Worm (Caenorhabditis elegans) whole organism, L1 larva: ENCODE results near the gene Y42A5A.3.

Experiments
- C04F5.9 ChIP-seq: sonication (generic microtip); optimal IDR thresholded peaks from 2 replicates; lab custom pipeline; 2016; ENCODE audit warnings: missing genetic modification characterization, missing compliant biosample characterization
- C34B4.2 ChIP-seq: sonication (generic microtip); optimal IDR thresholded peaks from 2 replicates; lab custom pipeline; 2017; ENCODE audit warnings: mild to moderate bottlenecking, missing genetic modification characterization, missing compliant biosample characterization
- F16B12.6 ChIP-seq: fragments of 150-350 bp; optimal IDR thresholded peaks from 2 replicates; lab custom pipeline; 2014; ENCODE audit warnings: missing biosample characterization, missing genetic modification characterization
- aha-1 ChIP-seq: fragments of 150-350 bp; optimal IDR thresholded peaks from 2 replicates; lab custom pipeline; 2014; ENCODE audit warnings: missing biosample characterization, missing genetic modification characterization
- alr-1 ChIP-seq: fragments of 200-800 bp; sonication (Bioruptor generic); optimal IDR thresholded peaks from 2 replicates; lab custom pipeline; 2018; ENCODE audit warnings: borderline replicate concordance, mild to moderate bottlenecking, missing genetic modification characterization, missing compliant biosample characterization
- aly-2 ChIP-seq: fragments of 150-350 bp; optimal IDR thresholded peaks from 2 replicates; lab custom pipeline; 2014; ENCODE audit warnings: missing biosample characterization, missing genetic modification characterization
- blmp-1 ChIP-seq: fragments of 150-350 bp; optimal IDR thresholded peaks from 2 replicates; lab custom pipeline; 2014; ENCODE audit warnings: missing biosample characterization, missing genetic modification characterization
- ceh-63 ChIP-seq: fragments of 200-800 bp; sonication (Bioruptor generic); optimal IDR thresholded peaks from 2 replicates; lab custom pipeline; 2018; ENCODE audit warnings: mild to moderate bottlenecking, missing genetic modification characterization, missing compliant biosample characterization
- dpl-1 ChIP-seq, 3 experiments: fragments of 150-350 bp in 2 of 3; sonication (generic microtip) in 1 of 3; optimal IDR thresholded peaks; 2 replicates each; lab custom pipeline; 2014 to 2017; ENCODE audit warnings: missing biosample characterization in 3 of 3, missing genetic modification characterization in 3 of 3, missing genetic modification reagents in 3 of 3
- dsc-1 ChIP-seq: sonication (generic microtip); optimal IDR thresholded peaks from 2 replicates; lab custom pipeline; 2016; ENCODE audit warnings: mild to moderate bottlenecking, missing genetic modification characterization, missing compliant biosample characterization
- efl-1 ChIP-seq, 4 experiments: fragments of 150-350 bp; optimal IDR thresholded peaks in 3 of 4; peaks in 1 of 4; 1 replicate in 1 of 4; 2 replicates in 3 of 4; lab custom pipeline; 2014; ENCODE audit warnings: missing biosample characterization in 2 of 4, missing genetic modification characterization in 2 of 4, missing genetic modification reagents in 2 of 4
- egl-13 ChIP-seq: sonication (generic microtip); optimal IDR thresholded peaks from 2 replicates; lab custom pipeline; 2016; ENCODE audit warnings: missing genotype, missing genetic modification reagents, missing genetic modification characterization, missing compliant biosample characterization
- egl-27 ChIP-seq, 2 experiments: fragments of 150-350 bp in 1 of 2; sonication (generic microtip); optimal IDR thresholded peaks; 3 replicates each; lab custom pipeline; 2017 to 2018; ENCODE audit warnings: missing biosample characterization in 2 of 2, missing genetic modification characterization in 2 of 2, missing genetic modification reagents in 2 of 2
- elt-3 ChIP-seq, 6 experiments: fragments of 150-350 bp in 1 of 6; sonication (generic microtip); optimal IDR thresholded peaks; 2 replicates each; lab custom pipeline; 2017 to 2018; ENCODE audit warnings: missing biosample characterization in 6 of 6, missing genetic modification characterization in 6 of 6, inconsistent platforms in 1 of 6
- fkh-8 ChIP-seq: sonication (generic microtip); optimal IDR thresholded peaks from 2 replicates; lab custom pipeline; 2016; ENCODE audit warnings: mild to moderate bottlenecking, missing genetic modification characterization, missing compliant biosample characterization
- grh-1 ChIP-seq: fragments of 200-800 bp; sonication (Bioruptor generic); IDR thresholded peaks from 2 replicates; pipeline ENCODE4 v1.3.6; 2022; ENCODE audit warnings: missing genetic modification reagents, missing genetic modification characterization, missing compliant biosample characterization
- hlh-4 ChIP-seq: sonication (generic microtip); optimal IDR thresholded peaks from 2 replicates; lab custom pipeline; 2016; ENCODE audit warnings: mild to moderate bottlenecking, missing genetic modification characterization, missing compliant biosample characterization
- irx-1 ChIP-seq: sonication (generic microtip); optimal IDR thresholded peaks from 2 replicates; lab custom pipeline; 2016; ENCODE audit warnings: missing genetic modification characterization, missing compliant biosample characterization
- isw-1 ChIP-seq: fragments of 200-800 bp; sonication (Bioruptor generic); IDR thresholded peaks from 2 replicates; pipeline ENCODE4 v1.3.6; 2022; ENCODE audit warnings: missing genetic modification characterization, missing compliant biosample characterization
- jun-1 ChIP-seq: fragments of 150-350 bp; optimal IDR thresholded peaks from 2 replicates; lab custom pipeline; 2014; ENCODE audit warnings: missing biosample characterization, missing genetic modification reagents, missing genetic modification characterization
- lin-14 ChIP-seq: fragments of 200-800 bp; sonication (Bioruptor generic); optimal IDR thresholded peaks from 2 replicates; lab custom pipeline; 2018; ENCODE audit warnings: mild to moderate bottlenecking, missing genetic modification characterization, moderate library complexity, missing compliant biosample characterization
- lin-35 ChIP-seq, 2 experiments: fragments of 150-350 bp; optimal IDR thresholded peaks; 2 replicates each; lab custom pipeline; 2014; ENCODE audit warnings: missing biosample characterization in 2 of 2, missing genetic modification characterization in 2 of 2, missing genetic modification reagents in 2 of 2
- lsy-2 ChIP-seq, 2 experiments: fragments of 150-350 bp; optimal IDR thresholded peaks; 2 replicates each; lab custom pipeline; 2014; ENCODE audit warnings: missing biosample characterization in 2 of 2, missing genetic modification characterization in 2 of 2
- mab-9 ChIP-seq: fragments of 200-800 bp; sonication (Bioruptor generic); IDR thresholded peaks from 2 replicates; pipeline ENCODE4 v1.3.6; 2022; ENCODE audit warnings: missing genetic modification reagents, missing genetic modification characterization, missing compliant biosample characterization
- mdl-1 ChIP-seq, 2 experiments: fragments of 150-350 bp; optimal IDR thresholded peaks; 2 replicates each; lab custom pipeline; 2014 to 2017; ENCODE audit warnings: missing biosample characterization in 2 of 2, missing genetic modification characterization in 2 of 2, inconsistent platforms in 1 of 2
- mep-1 ChIP-seq: fragments of 150-350 bp; optimal IDR thresholded peaks from 2 replicates; lab custom pipeline; 2014; ENCODE audit warnings: missing biosample characterization, missing genetic modification characterization
- nhr-20 ChIP-seq: sonication (generic microtip); optimal IDR thresholded peaks from 2 replicates; lab custom pipeline; 2016; ENCODE audit warnings: mild to moderate bottlenecking, missing genetic modification characterization, missing compliant biosample characterization
- nhr-237 ChIP-seq: fragments of 150-350 bp; optimal IDR thresholded peaks from 2 replicates; lab custom pipeline; 2014; ENCODE audit warnings: missing biosample characterization, missing genetic modification characterization
- nhr-28 ChIP-seq: fragments of 150-350 bp; optimal IDR thresholded peaks from 2 replicates; lab custom pipeline; 2014; ENCODE audit warnings: missing biosample characterization, missing genetic modification characterization
- nhr-71 ChIP-seq: sonication (generic microtip); optimal IDR thresholded peaks from 2 replicates; lab custom pipeline; 2016; ENCODE audit warnings: mild to moderate bottlenecking, missing genetic modification characterization, moderate library complexity, missing compliant biosample characterization
- nhr-76 ChIP-seq: sonication (generic microtip); optimal IDR thresholded peaks from 2 replicates; lab custom pipeline; 2017; ENCODE audit warnings: missing biosample characterization, missing genetic modification characterization
- nhr-85 ChIP-seq: sonication (generic microtip); peaks from one replicate; lab custom pipeline; 2016; ENCODE audit warnings: missing genetic modification characterization, inconsistent platforms, missing compliant biosample characterization
- pag-3 ChIP-seq: sonication (generic microtip); optimal IDR thresholded peaks from 2 replicates; lab custom pipeline; 2017; ENCODE audit warnings: missing genetic modification characterization, mild to moderate bottlenecking, missing compliant biosample characterization, antibody characterized with exemption, borderline replicate concordance; ENCODE audit not compliant: insufficient read depth
- pax-3 ChIP-seq: fragments of 200-800 bp; sonication (Bioruptor generic); optimal IDR thresholded peaks from 2 replicates; lab custom pipeline; 2018; ENCODE audit warnings: mild to moderate bottlenecking, missing genetic modification characterization, moderate library complexity, missing compliant biosample characterization
- pqm-1 ChIP-seq: sonication (generic microtip); optimal IDR thresholded peaks from 3 replicates; lab custom pipeline; 2017; ENCODE audit warnings: missing biosample characterization, missing genetic modification characterization
- rnt-1 ChIP-seq: sonication (generic microtip); optimal IDR thresholded peaks from 2 replicates; lab custom pipeline; 2016; ENCODE audit warnings: mild to moderate bottlenecking, missing genetic modification characterization, moderate library complexity, missing compliant biosample characterization
- skn-1 ChIP-seq: fragments of 150-350 bp; optimal IDR thresholded peaks from 2 replicates; lab custom pipeline; 2014; ENCODE audit warnings: missing biosample characterization, missing genetic modification characterization
- snu-23 ChIP-seq: sonication (generic microtip); optimal IDR thresholded peaks from 2 replicates; lab custom pipeline; 2016; ENCODE audit warnings: missing genetic modification characterization, missing compliant biosample characterization
- sox-4 ChIP-seq: sonication (generic microtip); optimal IDR thresholded peaks from 2 replicates; lab custom pipeline; 2016; ENCODE audit warnings: missing genetic modification characterization, missing compliant biosample characterization
- swsn-7 ChIP-seq: sonication (generic microtip); optimal IDR thresholded peaks from 2 replicates; lab custom pipeline; 2016; ENCODE audit warnings: missing genetic modification characterization, missing compliant biosample characterization
- tbx-2 ChIP-seq: sonication (generic microtip); optimal IDR thresholded peaks from 2 replicates; lab custom pipeline; 2016; ENCODE audit warnings: missing genetic modification characterization, missing compliant biosample characterization
- tlp-1 ChIP-seq: fragments of 150-350 bp; optimal IDR thresholded peaks from 2 replicates; lab custom pipeline; 2014; ENCODE audit warnings: missing biosample characterization, missing genetic modification characterization
- unc-62 ChIP-seq: fragments of 150-350 bp; optimal IDR thresholded peaks from 2 replicates; lab custom pipeline; 2014; ENCODE audit warnings: missing biosample characterization, missing genetic modification reagents, missing genetic modification characterization
- unc-98 ChIP-seq: fragments of 200-800 bp; sonication (Bioruptor generic); IDR thresholded peaks from 2 replicates; pipeline ENCODE4 v1.3.6; 2022; ENCODE audit warnings: missing genetic modification characterization, missing compliant biosample characterization
- ztf-11 ChIP-seq, 2 experiments: sonication (generic microtip); optimal IDR thresholded peaks; 2 replicates each; lab custom pipeline; 2016 to 2017; ENCODE audit warnings: missing genetic modification characterization in 2 of 2, missing biosample characterization in 1 of 2, missing compliant biosample characterization in 1 of 2

Gene Y42A5A.3

ce11 chrV:11095873-11096272 is at the start of gene Y42A5A.3:
Gene Y42A5A.3 (minus strand): TSS chrV:11095973.
- TF ChIP-seq ceh-63 (GFP tag; lab: Kevin White, UChicago) (no peak), elt-3 (tag; optimal IDR thresholded peaks at IDR 0.05; lab: Kevin White, UChicago) (peak in 1 of 6 experiments; percentile 21), grh-1 (GFP tag; lab: Robert Waterston, UW) (no peak), ztf-11 (tag; optimal IDR thresholded peaks at IDR 0.05; lab: Kevin White, UChicago) (no peak), aly-2 (tag; lab: Kevin White, UChicago) (no peak), aha-1 (no peak), egl-13 (no peak), blmp-1 (peak; percentile 5), nhr-76 (tag; lab: Kevin White, UChicago) (no peak), jun-1 (tag; lab: Kevin White, UChicago) (no peak), C04F5.9 (tag; lab: Kevin White, UChicago) (no peak), skn-1 (tag; lab: Kevin White, UChicago) (no peak), isw-1 (no peak)

- TF ChIP-seq alr-1 (tag; lab: Kevin White, UChicago) (no peak), efl-1 (optimal IDR thresholded peaks at IDR 0.05; lab: Kevin White, UChicago) (no peak), efl-1 (GFP tag; optimal IDR thresholded peaks at IDR 0.05 in 1 of 2; lab: Kevin White, UChicago) (peak in 1 of 2 experiments; percentile 7)
Measured at ce11 chrV:11144694-11145093, 48.9 kb upstream of the Y42A5A.3 start, which contains the start of gene C06H2.7. Gene C06H2.7 (minus strand): TSS chrV:11144794.

- TF ChIP-seq sox-4 (tag; lab: Kevin White, UChicago), result no peak
- no peak for TF ChIP-seq pag-3
- TF ChIP-seq nhr-237 (tag; lab: Kevin White, UChicago), result no peak
- TF ChIP-seq mab-9 (GFP tag; lab: Robert Waterston, UW), result no peak
- TF ChIP-seq tlp-1 (tag; lab: Kevin White, UChicago), result no peak
- no peak for TF ChIP-seq aly-2 (tag; lab: Kevin White, UChicago)
- TF ChIP-seq unc-62 (GFP tag; lab: Kevin White, UChicago), result no peak
- no peak for TF ChIP-seq hlh-4
- no peak for TF ChIP-seq egl-27 (tag; optimal IDR thresholded peaks at IDR 0.05; lab: Kevin White, UChicago)
- no peak for TF ChIP-seq unc-98
- TF ChIP-seq pqm-1, result no peak
- no peak for TF ChIP-seq irx-1
- no peak for TF ChIP-seq dpl-1 (GFP tag; optimal IDR thresholded peaks at IDR 0.05; lab: Kevin White, UChicago)
- no peak for TF ChIP-seq F16B12.6 (tag; lab: Kevin White, UChicago)
- no peak for TF ChIP-seq blmp-1
- no peak for TF ChIP-seq pax-3 (tag; lab: Kevin White, UChicago)
Measured at ce11 chrV:11141179-11141578, 45.4 kb upstream of the Y42A5A.3 start, which contains the start of gene folt-1. Gene folt-1 (plus strand): TSS chrV:11141479.

DNA sequence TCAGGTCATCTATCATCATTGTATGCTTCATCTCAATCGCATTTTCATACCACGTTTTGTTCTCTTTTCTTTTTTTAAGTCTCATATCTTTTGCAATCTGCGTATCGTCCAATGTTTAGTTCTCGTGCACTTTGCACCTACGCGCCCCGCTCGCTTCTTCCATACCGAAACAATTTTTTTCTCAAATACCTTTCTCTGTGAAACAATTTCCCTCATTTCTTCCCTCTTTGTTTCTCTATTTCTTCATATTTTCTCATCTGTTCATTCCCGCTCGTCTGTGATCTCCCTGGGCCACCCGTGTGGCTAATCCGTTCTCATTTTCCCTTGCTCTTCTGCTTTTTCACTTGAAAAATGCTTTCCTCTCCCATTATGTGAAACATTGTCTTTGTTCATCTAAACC is 44.6 kb upstream of the Y42A5A.3 start:
- peak; percentile 48 for TF ChIP-seq nhr-71 (tag; lab: Kevin White, UChicago)
- peak; percentile 41 for TF ChIP-seq rnt-1
- TF ChIP-seq fkh-8 (tag; lab: Kevin White, UChicago), result peak; percentile 6
- TF ChIP-seq tbx-2 (tag; lab: Kevin White, UChicago), result peak; percentile 32
- peak in 1 of 2 experiments; percentile 6 for TF ChIP-seq lin-35 (GFP tag; optimal IDR thresholded peaks at IDR 0.05; lab: Kevin White, UChicago)
- no peak for TF ChIP-seq mab-9 (GFP tag; lab: Robert Waterston, UW)
- TF ChIP-seq lin-14 (GFP tag; lab: Kevin White, UChicago), result peak; percentile 84
- peak; percentile 16 for TF ChIP-seq swsn-7 (tag; lab: Kevin White, UChicago)
- TF ChIP-seq unc-98, result no peak
- peak; percentile 22 for TF ChIP-seq blmp-1
- peak in 1 of 2 experiments; percentile 47 for TF ChIP-seq lsy-2 (tag; optimal IDR thresholded peaks at IDR 0.05; lab: Kevin White, UChicago)
- peak; percentile 44 for TF ChIP-seq nhr-20 (tag; lab: Kevin White, UChicago)
- peak; percentile 50 for TF ChIP-seq dsc-1 (tag; lab: Kevin White, UChicago)
- peak; percentile 25 for TF ChIP-seq mep-1 (tag; lab: Kevin White, UChicago)
- peak in 1 of 2 experiments; percentile 25 for TF ChIP-seq efl-1 (optimal IDR thresholded peaks at IDR 0.05; lab: Kevin White, UChicago)
- TF ChIP-seq efl-1 (GFP tag; optimal IDR thresholded peaks at IDR 0.05 in 1 of 2; lab: Kevin White, UChicago), result no peak
- no peak for TF ChIP-seq nhr-28 (tag; lab: Kevin White, UChicago)
- TF ChIP-seq C34B4.2 (tag; lab: Kevin White, UChicago), result no peak
- peak in 1 of 2 experiments; percentile 15 for TF ChIP-seq mdl-1 (tag; optimal IDR thresholded peaks at IDR 0.05; lab: Kevin White, UChicago)
- peak; percentile 13 for TF ChIP-seq snu-23
- TF ChIP-seq nhr-85 (tag; lab: Kevin White, UChicago), result peak; percentile 3
